Fruit fly (Drosophila melanogaster): ENCODE measurements around the gene CG31097.

The CG31097 gene

dm6 chr3R:25262322-25262761 is 35.2 kb downstream of the CG31097 start, which contains the start of the genes Kdsr and CG11858 (continued):
- TF ChIP-seq emc (GFP tag; optimal IDR thresholded peaks at IDR 0.05) (no peak), crc (GFP tag; optimal IDR thresholded peaks at IDR 0.05) (no peak), CG6175 (GFP tag; IDR thresholded peaks at IDR 0.05) (no peak), CG7745 (tag; optimal IDR thresholded peaks at IDR 0.05) (no peak), gem (tag; optimal IDR thresholded peaks at IDR 0.05) (no peak), CG8281 (tag; optimal IDR thresholded peaks at IDR 0.05) (peak; percentile 7), dmrt99B (tag; optimal IDR thresholded peaks at IDR 0.05) (no peak), CG6272 (GFP tag; IDR thresholded peaks at IDR 0.05) (peak; percentile 32; the same call in 1 of the 2 replicates), tgo (GFP tag; IDR thresholded peaks at IDR 0.05) (peak; percentile 77), sr (GFP tag; IDR thresholded peaks at IDR 0.05) (no peak), pita (GFP tag; optimal IDR thresholded peaks at IDR 0.05) (no peak), CG34422 (GFP tag; IDR thresholded peaks at IDR 0.05) (peak; percentile 70; the same call in 2 of the 3 replicates), Trl (optimal IDR thresholded peaks at IDR 0.05) (no peak), Trl (GFP tag; optimal IDR thresholded peaks at IDR 0.05) (peak; percentile 36), sens-2 (GFP tag; IDR thresholded peaks at IDR 0.05) (no peak), CG15514 (GFP tag; optimal IDR thresholded peaks at IDR 0.05) (peak; percentile 69), Tbp (GFP tag; optimal IDR thresholded peaks at IDR 0.05) (no peak), CG18262 (tag; optimal IDR thresholded peaks at IDR 0.05) (peak; percentile 62), CG1024 (GFP tag; IDR thresholded peaks at IDR 0.05) (no peak), CoRest (tag; optimal IDR thresholded peaks at IDR 0.05) (peak; percentile 71), Camta (GFP tag; optimal IDR thresholded peaks at IDR 0.05) (peak; percentile 16), shn (GFP tag; optimal IDR thresholded peaks at IDR 0.05) (peak; percentile 59), Fer2 (tag; optimal IDR thresholded peaks at IDR 0.05) (peak; percentile 21), kni (GFP tag; optimal IDR thresholded peaks at IDR 0.05) (peak; percentile 6), CG10543 (GFP tag; optimal IDR thresholded peaks at IDR 0.05) (peak; percentile 59), CG18599 (GFP tag; optimal IDR thresholded peaks at IDR 0.05) (no peak), Abd-B (GFP tag; optimal IDR thresholded peaks at IDR 0.05) (no peak), D19A (tag; optimal IDR thresholded peaks at IDR 0.05) (no peak), fu2 (GFP tag; optimal IDR thresholded peaks at IDR 0.05) (peak; percentile 21), CG2120 (GFP tag; optimal IDR thresholded peaks at IDR 0.05) (peak; percentile 82), Stat92E (GFP tag; optimal IDR thresholded peaks at IDR 0.05) (no peak), CG2202 (tag; optimal IDR thresholded peaks at IDR 0.05) (peak; percentile 7), row (GFP tag; IDR thresholded peaks at IDR 0.05) (peak; percentile 94), cwo (GFP tag; optimal IDR thresholded peaks at IDR 0.05) (peak; percentile 12), nerfin-2 (GFP tag; IDR thresholded peaks at IDR 0.05; ENCODE audit: partially characterized antibody) (no peak), grau (tag; optimal IDR thresholded peaks at IDR 0.05) (peak; percentile 73), E2f2 (GFP tag; IDR thresholded peaks at IDR 0.05) (peak; percentile 56; the same call in 1 of the 2 replicates), CG17328 (GFP tag; IDR thresholded peaks at IDR 0.05) (peak; percentile 65), repo (GFP tag; optimal IDR thresholded peaks at IDR 0.05) (no peak), sqz (GFP tag; optimal IDR thresholded peaks at IDR 0.05) (no peak), Mes4 (GFP tag; optimal IDR thresholded peaks at IDR 0.05) (no peak), gt (GFP tag; IDR thresholded peaks at IDR 0.05) (no peak), CG9609 (GFP tag; optimal IDR thresholded peaks at IDR 0.05) (peak; percentile 26), Asciz (GFP tag; optimal IDR thresholded peaks at IDR 0.05) (no peak), CG10462 (GFP tag; optimal IDR thresholded peaks at IDR 0.05) (peak; percentile 19), CG14965 (GFP tag; optimal IDR thresholded peaks at IDR 0.05; ENCODE audit: borderline replicate concordance) (no peak), br (optimal IDR thresholded peaks at IDR 0.05) (no peak), GATAe (GFP tag; conservative IDR thresholded peaks at IDR 0.05) (peak; percentile 61), MBD-R2 (GFP tag; IDR thresholded peaks at IDR 0.05) (peak; percentile 86), pho (GFP tag; optimal IDR thresholded peaks at IDR 0.05) (peak; percentile 57), az2 (GFP tag; optimal IDR thresholded peaks at IDR 0.05) (peak; percentile 52), CG33213 (GFP tag; optimal IDR thresholded peaks at IDR 0.05) (peak; percentile 51)
